Worm (Caenorhabditis elegans): ENCODE data around the gene F59E12.3.

DNA sequence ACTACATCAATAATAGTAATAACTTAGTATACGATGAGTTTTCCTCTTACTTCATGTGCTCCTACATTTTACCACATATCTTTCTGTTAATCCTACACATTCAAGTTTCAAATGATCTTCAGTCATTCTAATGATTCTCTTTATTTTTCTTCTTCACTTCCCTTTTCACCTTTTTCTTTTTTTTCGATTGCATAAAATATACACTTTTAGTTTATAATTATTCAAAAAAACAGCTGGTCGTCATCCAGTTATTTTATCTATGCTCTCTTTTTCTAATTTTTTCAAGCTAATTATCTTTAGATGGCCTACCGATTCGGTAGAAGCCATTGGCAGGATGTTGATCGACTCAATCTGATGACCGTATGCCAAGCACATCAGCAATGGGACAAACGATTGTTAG lies 16.1 kb downstream of the F59E12.3 start, which contains the start of gene F59E12.1:
- no peak for TF ChIP-seq pqm-1 (tag; optimal IDR thresholded peaks at IDR 0.05)
- no peak for TF ChIP-seq jun-1 (tag; optimal IDR thresholded peaks at IDR 0.05)
- no peak for TF ChIP-seq daf-12 (tag; optimal IDR thresholded peaks at IDR 0.05)
- no peak for TF ChIP-seq unc-39 (tag; optimal IDR thresholded peaks at IDR 0.05)
